Worm (Caenorhabditis elegans) whole organism, L2 larva: ENCODE data around the gene R02D5.9.
A peak's percentile ranks its signal among the peaks of the same experiment; 100 is the strongest.

ENCODE experiments used
- C34F6.9 ChIP-seq: fragments of 150-350 bp; optimal IDR thresholded peaks from 2 replicates; lab custom pipeline; 2014; ENCODE audit warnings: missing biosample characterization, missing genetic modification characterization
- F13H6.1 ChIP-seq: sonication (generic microtip); optimal IDR thresholded peaks from 2 replicates; lab custom pipeline; 2016; ENCODE audit warnings: missing genetic modification characterization, missing compliant biosample characterization
- Y55F3AM.14 ChIP-seq: fragments of 200-800 bp; sonication (Bioruptor generic); optimal IDR thresholded peaks from 2 replicates; lab custom pipeline; 2018; ENCODE audit warnings: mild to moderate bottlenecking, missing genetic modification characterization, missing compliant biosample characterization
- aly-2 ChIP-seq: fragments of 150-350 bp; optimal IDR thresholded peaks from 2 replicates; lab custom pipeline; 2014; ENCODE audit warnings: missing biosample characterization, missing genetic modification characterization
- ama-1 ChIP-seq: fragments of 150-350 bp; optimal IDR thresholded peaks from 2 replicates; lab custom pipeline; 2018; ENCODE audit warnings: inconsistent platforms
- blmp-1 ChIP-seq: sonication (generic microtip); optimal IDR thresholded peaks from 2 replicates; lab custom pipeline; 2017; ENCODE audit warnings: missing genetic modification characterization, mild to moderate bottlenecking, missing compliant biosample characterization, antibody characterized with exemption, moderate library complexity; ENCODE audit not compliant: insufficient read depth
- ceh-16 ChIP-seq: fragments of 150-350 bp; optimal IDR thresholded peaks from 2 replicates; lab custom pipeline; 2014; ENCODE audit warnings: missing biosample characterization, missing genetic modification characterization
- crh-2 ChIP-seq: sonication (generic microtip); optimal IDR thresholded peaks from 2 replicates; lab custom pipeline; 2017; ENCODE audit warnings: missing biosample characterization, missing genetic modification characterization
- dmd-4 ChIP-seq: sonication (generic microtip); optimal IDR thresholded peaks from 2 replicates; lab custom pipeline; 2017; ENCODE audit warnings: missing biosample characterization, missing genetic modification characterization
- egl-27 ChIP-seq: sonication (generic microtip); optimal IDR thresholded peaks from 3 replicates; lab custom pipeline; 2017; ENCODE audit warnings: missing biosample characterization, missing genetic modification reagents, missing genetic modification characterization
- elt-1 ChIP-seq: fragments of 150-350 bp; optimal IDR thresholded peaks from 2 replicates; lab custom pipeline; 2014; ENCODE audit warnings: missing biosample characterization, missing genetic modification characterization
- fos-1 ChIP-seq: fragments of 150-350 bp; optimal IDR thresholded peaks from 2 replicates; lab custom pipeline; 2014; ENCODE audit warnings: missing biosample characterization, missing genetic modification characterization
- gmeb-1 ChIP-seq: fragments of 150-350 bp; optimal IDR thresholded peaks from 2 replicates; lab custom pipeline; 2014; ENCODE audit warnings: missing biosample characterization, missing genetic modification characterization
- lin-11 ChIP-seq: fragments of 150-350 bp; sonication (generic microtip); optimal IDR thresholded peaks from 2 replicates; lab custom pipeline; 2014; ENCODE audit warnings: missing biosample characterization, missing genetic modification characterization, inconsistent platforms, mixed read lengths
- lin-39 ChIP-seq: fragments of 150-350 bp; optimal IDR thresholded peaks from 2 replicates; lab custom pipeline; 2014; ENCODE audit warnings: missing biosample characterization, missing genetic modification reagents, missing genetic modification characterization
- lsy-2 ChIP-seq, 2 experiments: fragments of 150-350 bp in 1 of 2; sonication (generic microtip) in 1 of 2; optimal IDR thresholded peaks; 2 replicates each; lab custom pipeline; 2014 to 2017; ENCODE audit warnings: missing biosample characterization in 2 of 2, missing genetic modification characterization in 2 of 2
- mab-5 ChIP-seq: fragments of 150-350 bp; optimal IDR thresholded peaks from 2 replicates; lab custom pipeline; 2014; ENCODE audit warnings: missing biosample characterization, missing genetic modification characterization
- mbf-1 ChIP-seq: sonication (generic microtip); optimal IDR thresholded peaks from 2 replicates; lab custom pipeline; 2017; ENCODE audit warnings: missing biosample characterization, missing genetic modification characterization
- nhr-10 ChIP-seq: sonication (generic microtip); optimal IDR thresholded peaks from 2 replicates; lab custom pipeline; 2017; ENCODE audit warnings: missing biosample characterization, missing genetic modification characterization
- nhr-11 ChIP-seq: fragments of 150-350 bp; optimal IDR thresholded peaks from 2 replicates; lab custom pipeline; 2014; ENCODE audit warnings: missing biosample characterization, missing genetic modification characterization
- nhr-12 ChIP-seq: fragments of 150-350 bp; optimal IDR thresholded peaks from 2 replicates; lab custom pipeline; 2014; ENCODE audit warnings: missing biosample characterization, missing genetic modification characterization
- nhr-129 ChIP-seq: fragments of 150-350 bp; optimal IDR thresholded peaks from 2 replicates; lab custom pipeline; 2014; ENCODE audit warnings: missing biosample characterization, missing genetic modification characterization
- nhr-21 ChIP-seq: fragments of 150-350 bp; optimal IDR thresholded peaks from 2 replicates; lab custom pipeline; 2014; ENCODE audit warnings: missing biosample characterization, missing genetic modification characterization
- nhr-23 ChIP-seq: fragments of 150-350 bp; optimal IDR thresholded peaks from 2 replicates; lab custom pipeline; 2014; ENCODE audit warnings: missing biosample characterization, missing genetic modification reagents, missing genetic modification characterization
- nhr-237 ChIP-seq: fragments of 150-350 bp; optimal IDR thresholded peaks from 2 replicates; lab custom pipeline; 2014; ENCODE audit warnings: missing biosample characterization, missing genetic modification characterization
- nhr-25 ChIP-seq: fragments of 150-350 bp; sonication (generic microtip); optimal IDR thresholded peaks from 3 replicates; lab custom pipeline; 2014; ENCODE audit warnings: missing biosample characterization, missing genetic modification characterization
- nhr-6 ChIP-seq: fragments of 150-350 bp; optimal IDR thresholded peaks from 2 replicates; lab custom pipeline; 2014; ENCODE audit warnings: missing biosample characterization, missing genetic modification characterization
- nhr-77 ChIP-seq: fragments of 150-350 bp; optimal IDR thresholded peaks from 2 replicates; lab custom pipeline; 2014; ENCODE audit warnings: missing biosample characterization, missing genetic modification characterization
- sma-3 ChIP-seq: sonication (generic microtip); optimal IDR thresholded peaks from 2 replicates; lab custom pipeline; 2016; ENCODE audit warnings: missing genetic modification reagents, missing genetic modification characterization, missing compliant biosample characterization
- sma-9 ChIP-seq, 2 experiments: fragments of 150-350 bp in 1 of 2; sonication (generic microtip) in 1 of 2; optimal IDR thresholded peaks; 2 replicates each; lab custom pipeline; 2014 to 2016; ENCODE audit warnings: missing genetic modification characterization in 2 of 2, mild to moderate bottlenecking in 1 of 2, missing biosample characterization in 1 of 2, missing compliant biosample characterization in 1 of 2, missing genetic modification reagents in 1 of 2, moderate library complexity in 1 of 2
- snpc-4 ChIP-seq: fragments of 150-350 bp; optimal IDR thresholded peaks from 2 replicates; lab custom pipeline; 2014; ENCODE audit warnings: missing biosample characterization, missing genetic modification characterization
- unc-39 ChIP-seq: fragments of 150-350 bp; optimal IDR thresholded peaks from 2 replicates; lab custom pipeline; 2014; ENCODE audit warnings: missing biosample characterization, missing genetic modification characterization
- unc-55 ChIP-seq: fragments of 150-350 bp; sonication (generic microtip); optimal IDR thresholded peaks from 3 replicates; lab custom pipeline; 2014; ENCODE audit warnings: missing biosample characterization, missing genetic modification reagents, missing genetic modification characterization
- unc-62 ChIP-seq: fragments of 150-350 bp; optimal IDR thresholded peaks from 2 replicates; lab custom pipeline; 2014; ENCODE audit warnings: missing biosample characterization, missing genetic modification reagents, missing genetic modification characterization
- zag-1 ChIP-seq: fragments of 150-350 bp; optimal IDR thresholded peaks from 2 replicates; lab custom pipeline; 2014; ENCODE audit warnings: missing biosample characterization, missing genetic modification characterization
- ztf-4 ChIP-seq: fragments of 150-350 bp; optimal IDR thresholded peaks from 2 replicates; lab custom pipeline; 2014; ENCODE audit warnings: missing biosample characterization, missing genetic modification characterization

Gene R02D5.9

ce11 chrV:14523788-14524582, 13.1 kb upstream of the R02D5.9 start, which contains the start of gene ril-1 (continued):
- TF ChIP-seq nhr-25 (tag; lab: Kevin White, UChicago) (peak; percentile 56), gmeb-1 (peak; percentile 17), snpc-4 (tag; lab: Kevin White, UChicago) (peak; percentile 16), nhr-129 (tag; lab: Kevin White, UChicago) (peak; percentile 34)
- TF ChIP-seq, all 48 proteins: peak for 14

DNA sequence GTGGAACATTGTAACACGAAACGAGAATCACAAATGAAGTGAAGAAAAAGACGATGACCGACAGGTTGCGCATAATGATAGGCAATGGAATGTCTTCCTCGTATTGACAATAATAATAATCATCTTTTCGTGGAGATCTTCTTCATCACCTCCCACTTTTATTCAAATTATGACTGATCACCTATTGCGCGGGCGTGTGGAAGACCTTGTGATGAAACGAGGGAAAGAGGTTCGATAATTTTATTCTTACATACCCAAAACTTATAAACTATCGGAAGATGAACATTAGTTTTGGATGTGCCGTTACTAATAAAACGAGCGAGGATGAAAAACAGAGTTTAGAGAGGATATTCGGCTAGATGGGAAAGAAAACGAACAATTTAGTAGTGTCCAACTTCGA, 12.2 kb upstream of the R02D5.9 start, which contains the start of gene C53A5.2:
Gene C53A5.2, minus strand, starts transcription at position 101 of the 400 bp plus-strand sequence.
- TF ChIP-seq sma-3 (GFP tag; lab: Kevin White, UChicago) (no peak), C34F6.9 (tag; lab: Kevin White, UChicago) (no peak), nhr-12 (tag; lab: Kevin White, UChicago) (no peak), fos-1 (no peak), unc-39 (tag; lab: Kevin White, UChicago) (no peak), nhr-11 (no peak), lsy-2 (tag; optimal IDR thresholded peaks at IDR 0.05; lab: Kevin White, UChicago) (no peak), Y55F3AM.14 (GFP tag; lab: Kevin White, UChicago) (no peak), lin-39 (tag; lab: Kevin White, UChicago) (no peak), F13H6.1 (tag; lab: Kevin White, UChicago) (no peak), sma-9 (GFP tag; optimal IDR thresholded peaks at IDR 0.05; lab: Kevin White, UChicago) (no peak), sma-9 (tag; optimal IDR thresholded peaks at IDR 0.05; lab: Kevin White, UChicago) (no peak), crh-2 (tag; lab: Kevin White, UChicago) (no peak), ama-1 (no peak), nhr-21 (tag; lab: Kevin White, UChicago) (no peak), nhr-129 (tag; lab: Kevin White, UChicago) (no peak), gmeb-1 (no peak), ztf-4 (tag; lab: Kevin White, UChicago) (no peak), nhr-77 (tag; lab: Kevin White, UChicago) (no peak)

- TF ChIP-seq nhr-21 (tag; lab: Kevin White, UChicago) (no peak), nhr-77 (tag; lab: Kevin White, UChicago) (no peak), nhr-10 (no peak), nhr-237 (tag; lab: Kevin White, UChicago) (no peak), nhr-12 (tag; lab: Kevin White, UChicago) (no peak), mbf-1 (tag; lab: Kevin White, UChicago) (no peak), nhr-25 (tag; lab: Kevin White, UChicago) (no peak), nhr-23 (tag; lab: Kevin White, UChicago) (no peak), aly-2 (tag; lab: Kevin White, UChicago) (no peak), unc-55 (no peak)
- TF ChIP-seq, all 48 proteins: peak for 0
Observed at ce11 chrV:14522514-14522913, 11.6 kb upstream of the R02D5.9 start, which contains the start of gene C53A5.16. Gene C53A5.16, minus strand, starts transcription at chrV:14522614.

DNA sequence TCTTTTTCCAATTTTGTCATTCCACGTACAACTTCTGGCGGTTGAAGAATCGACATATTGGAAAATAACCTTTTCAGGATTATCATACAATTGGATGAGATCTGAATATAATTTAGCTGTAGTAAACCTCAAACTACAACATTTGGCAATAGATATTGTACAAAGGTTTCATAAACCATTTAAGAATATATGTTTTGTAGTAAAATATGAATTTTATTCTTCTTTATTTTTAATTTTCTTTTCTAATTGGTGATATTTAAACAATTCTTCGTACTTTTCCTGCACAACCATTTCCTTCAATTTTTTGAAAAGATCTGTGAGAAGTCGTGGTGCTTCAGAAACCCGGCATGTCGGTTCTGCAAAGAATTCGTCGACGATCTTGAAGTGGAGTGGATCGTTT, 10.1 kb upstream of the R02D5.9 start, which contains the start of gene C53A5.17:
Gene C53A5.17, minus strand, starts transcription at position 101 of the 400 bp plus-strand sequence.
- no peak for TF ChIP-seq Y55F3AM.14 (GFP tag; lab: Kevin White, UChicago)

DNA sequence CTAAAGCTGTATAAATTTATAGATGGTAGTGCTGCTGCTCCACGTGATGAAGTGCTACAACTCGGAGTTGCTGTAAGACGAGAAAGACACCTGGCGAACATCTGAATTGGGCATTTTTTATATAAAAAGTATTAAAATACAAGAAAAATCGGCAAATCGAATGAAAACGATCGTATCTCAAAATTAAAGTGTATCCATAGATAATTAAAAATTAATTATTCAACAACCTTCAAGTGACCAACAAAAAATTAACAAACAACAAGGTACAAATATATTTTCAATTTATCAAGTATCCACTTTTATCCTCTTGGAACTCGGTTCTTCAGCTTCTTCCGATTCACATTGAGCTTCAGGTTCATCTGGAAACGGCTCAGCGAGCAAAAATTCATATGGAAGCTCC, 8.3 kb upstream of the R02D5.9 start, which contains the start of gene R02D5.8:
Gene R02D5.8, minus strand, starts transcription at position 101 of the 400 bp plus-strand sequence.
- TF ChIP-seq ceh-16 (tag; lab: Kevin White, UChicago) (no peak), F13H6.1 (tag; lab: Kevin White, UChicago) (no peak), snpc-4 (tag; lab: Kevin White, UChicago) (no peak), sma-9 (GFP tag; optimal IDR thresholded peaks at IDR 0.05; lab: Kevin White, UChicago) (no peak), sma-9 (tag; optimal IDR thresholded peaks at IDR 0.05; lab: Kevin White, UChicago) (no peak), nhr-6 (tag; lab: Kevin White, UChicago) (no peak)
- TF ChIP-seq, all 48 proteins: peak for 0

- TF ChIP-seq aly-2 (tag; lab: Kevin White, UChicago) (no peak), gmeb-1 (no peak), sma-9 (GFP tag; optimal IDR thresholded peaks at IDR 0.05; lab: Kevin White, UChicago) (no peak), sma-9 (tag; optimal IDR thresholded peaks at IDR 0.05; lab: Kevin White, UChicago) (no peak), lin-39 (tag; lab: Kevin White, UChicago) (no peak), ceh-16 (tag; lab: Kevin White, UChicago) (no peak), lin-11 (tag; lab: Kevin White, UChicago) (no peak), zag-1 (tag; lab: Kevin White, UChicago) (no peak), elt-1 (tag; lab: Kevin White, UChicago) (no peak), nhr-11 (no peak), unc-62 (no peak), nhr-77 (tag; lab: Kevin White, UChicago) (no peak), egl-27 (tag; lab: Kevin White, UChicago) (no peak), dmd-4 (tag; lab: Kevin White, UChicago) (no peak), C34F6.9 (tag; lab: Kevin White, UChicago) (no peak), nhr-12 (tag; lab: Kevin White, UChicago) (no peak), ama-1 (no peak), lsy-2 (tag; optimal IDR thresholded peaks at IDR 0.05; lab: Kevin White, UChicago) (no peak), mab-5 (tag; lab: Kevin White, UChicago) (no peak), blmp-1 (tag; lab: Kevin White, UChicago) (no peak), fos-1 (no peak)
Observed at ce11 chrV:14518010-14518409, 7.1 kb upstream of the R02D5.9 start, which contains the start of gene R02D5.6. Gene R02D5.6, minus strand, starts transcription at chrV:14518110.
